Worm (Caenorhabditis elegans): ENCODE results near the gene sra-13.

DNA sequence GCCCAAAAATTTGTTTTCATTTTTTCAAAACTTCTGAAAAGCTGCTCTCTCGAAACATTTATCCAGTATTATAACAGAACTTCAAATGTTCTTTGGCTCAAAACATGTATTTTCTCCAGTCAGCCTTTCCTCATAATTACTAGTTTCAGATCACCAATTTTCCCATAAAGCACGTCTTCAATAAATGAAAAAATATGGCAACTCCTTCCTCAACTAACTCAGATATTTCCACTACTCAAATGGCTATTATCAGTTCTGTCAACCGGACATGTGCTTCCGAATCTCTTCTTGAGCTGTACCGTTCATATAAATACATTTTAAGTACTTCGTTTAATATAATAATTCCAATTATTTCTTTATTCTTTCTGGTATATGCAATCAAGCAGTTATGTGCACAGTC lies at the start of gene sra-13:
- TF ChIP-seq ama-1 (optimal IDR thresholded peaks at IDR 0.05) (no peak), ama-1 (GFP tag; optimal IDR thresholded peaks at IDR 0.05) (no peak), F10E7.11 (tag; optimal IDR thresholded peaks at IDR 0.05) (no peak), ztf-26 (tag; optimal IDR thresholded peaks at IDR 0.05) (no peak), attf-5 (GFP tag; optimal IDR thresholded peaks at IDR 0.05) (no peak), B0336.3 (GFP tag; IDR thresholded peaks at IDR 0.05) (no peak), F22D6.2 (tag; optimal IDR thresholded peaks at IDR 0.05) (no peak), nfya-1 (tag; optimal IDR thresholded peaks at IDR 0.05; ENCODE audit: borderline replicate concordance, insufficient read depth) (no peak), snpc-1.1 (tag; optimal IDR thresholded peaks at IDR 0.05; ENCODE audit: insufficient read depth) (no peak), pbrm-1 (GFP tag; IDR thresholded peaks at IDR 0.05) (no peak), xnd-1 (tag; optimal IDR thresholded peaks at IDR 0.05) (no peak), unc-62 (GFP tag; optimal IDR thresholded peaks at IDR 0.05) (no peak), madf-6 (GFP tag; IDR thresholded peaks at IDR 0.05) (no peak)

All from whole organism, young adult.